Fruit fly (Drosophila melanogaster) S2 (cell line): ENCODE results near the gene Chd64.
A peak's percentile ranks its signal among the peaks of the same experiment; 100 is the strongest.

Experiments used
- CG8478 ChIP-seq: fragments of >200 bp; optimal IDR thresholded peaks from 2 replicates; lab custom pipeline; 2018
- CTCF ChIP-seq, 2 experiments: fragments of >200 bp; optimal IDR thresholded peaks; 2 replicates each; lab custom pipeline; 2018

dm6 chr3L:4133724-4134678, 11.8 kb upstream of the Chd64 start, which contains the start of gene ens:
- TF ChIP-seq CG8478 (lab: Kevin White, UChicago) (no peak), CTCF (optimal IDR thresholded peaks at IDR 0.05; lab: Kevin White, UChicago) (peak in 1 of 2 experiments; percentile 18)
